Worm (Caenorhabditis elegans) whole organism, young adult: ENCODE results near the gene cut-2.

Experiments used
- dpl-1 ChIP-seq: fragments of 150-350 bp; optimal IDR thresholded peaks from 2 replicates; lab custom pipeline; 2014; ENCODE audit warnings: missing biosample characterization, missing genetic modification reagents, missing genetic modification characterization
- hmg-1.2 ChIP-seq: fragments of 200-800 bp; sonication (Bioruptor generic); IDR thresholded peaks from 2 replicates; pipeline ENCODE4 v1.3.6; 2022; ENCODE audit warnings: missing genetic modification reagents, missing genetic modification characterization, missing compliant biosample characterization
- let-607 ChIP-seq, 2 experiments: fragments of 200-800 bp in 1 of 2; sonication (Bioruptor generic) in 1 of 2; sonication (generic microtip) in 1 of 2; optimal IDR thresholded peaks; 2 replicates each; lab custom pipeline; 2016 to 2018; ENCODE audit warnings: mild to moderate bottlenecking in 2 of 2, missing compliant biosample characterization in 2 of 2, missing genetic modification characterization in 2 of 2, moderate library complexity in 2 of 2, missing genotype in 1 of 2
- pha-4 ChIP-seq: fragments of 150-350 bp; sonication (generic microtip); optimal IDR thresholded peaks from 2 replicates; lab custom pipeline; 2014; ENCODE audit warnings: missing biosample characterization, missing genetic modification reagents, missing genetic modification characterization

ce11 chrV:13407913-13408312 is 6.8 kb upstream of the cut-2 start, which contains the start of gene F53F1.3:
- no peak for TF ChIP-seq hmg-1.2 (GFP tag; lab: Robert Waterston, UW)
- no peak for TF ChIP-seq let-607 (tag; optimal IDR thresholded peaks at IDR 0.05; lab: Kevin White, UChicago)
- no peak for TF ChIP-seq dpl-1 (GFP tag; lab: Kevin White, UChicago)
- TF ChIP-seq pha-4 (tag; lab: Kevin White, UChicago) = no peak
